Worm (Caenorhabditis elegans): ENCODE results near the gene srh-23.
A peak's percentile ranks its signal among the peaks of the same experiment; 100 is the strongest.

The srh-23 gene

DNA sequence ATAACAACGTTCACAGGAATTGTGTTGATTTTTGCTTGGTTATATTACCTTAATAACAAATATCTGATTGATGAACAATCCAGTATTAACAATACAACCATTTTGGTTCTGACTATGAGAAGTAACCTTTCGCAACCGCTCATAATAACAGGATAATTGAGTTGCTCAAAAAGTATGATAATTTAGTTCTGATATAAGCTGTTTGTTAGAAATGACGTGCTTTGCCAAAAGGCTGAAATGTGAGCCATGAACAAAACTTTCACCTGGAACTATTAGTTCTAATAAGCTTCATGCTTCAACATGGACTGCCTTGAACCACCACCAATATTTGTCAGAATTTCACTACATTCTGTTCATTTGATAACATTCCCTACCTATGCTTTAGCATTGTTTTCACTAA is 3.7 kb downstream of the srh-23 start, which contains the start of gene srh-20:
Gene srh-20, plus strand, starts transcription at position 301 of the 400 bp plus-strand sequence.
- TF ChIP-seq efl-1 (optimal IDR thresholded peaks at IDR 0.05), result no peak
- no peak for TF ChIP-seq efl-1 (GFP tag; optimal IDR thresholded peaks at IDR 0.05 in 1 of 2)
- no peak for TF ChIP-seq pag-3 (tag; optimal IDR thresholded peaks at IDR 0.05; ENCODE audit: borderline replicate concordance, insufficient read depth)
- TF ChIP-seq lin-15B (tag; optimal IDR thresholded peaks at IDR 0.05), result no peak
- TF ChIP-seq lsy-2 (tag; optimal IDR thresholded peaks at IDR 0.05), result no peak
- TF ChIP-seq nhr-90 (tag; optimal IDR thresholded peaks at IDR 0.05; ENCODE audit: poor library complexity), result no peak
- no peak for TF ChIP-seq blmp-1 (tag; optimal IDR thresholded peaks at IDR 0.05)
- no peak for TF ChIP-seq C34B4.2 (tag; optimal IDR thresholded peaks at IDR 0.05)
- no peak for TF ChIP-seq nhr-28 (tag; optimal IDR thresholded peaks at IDR 0.05)
- no peak for TF ChIP-seq mdl-1 (tag; optimal IDR thresholded peaks at IDR 0.05)
- TF ChIP-seq nhr-76 (tag; optimal IDR thresholded peaks at IDR 0.05), result no peak
- no peak for TF ChIP-seq nhr-84 (tag; optimal IDR thresholded peaks at IDR 0.05)

DNA sequence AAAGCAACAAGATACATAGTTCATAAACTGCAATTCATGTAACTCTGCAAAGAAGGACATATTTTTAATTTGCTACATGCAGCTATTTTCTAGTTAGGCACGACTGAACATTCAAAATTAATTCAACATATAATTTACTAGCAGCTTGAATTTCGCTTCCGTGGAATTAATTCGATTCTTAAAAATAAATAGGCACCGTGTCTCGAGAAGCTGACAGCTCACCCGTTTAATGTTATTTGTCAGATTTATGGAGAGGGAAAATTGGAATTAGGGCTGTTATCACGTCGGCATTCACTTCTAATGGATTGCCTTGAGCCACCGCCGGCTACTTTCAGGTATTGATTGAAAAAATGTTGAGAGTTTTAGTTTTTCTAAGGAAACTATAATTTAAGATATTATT is 5.5 kb downstream of the srh-23 start, which contains the start of gene srh-21:
Gene srh-21, plus strand, starts transcription at position 301 of the 400 bp plus-strand sequence.
- TF ChIP-seq unc-86 (tag; optimal IDR thresholded peaks at IDR 0.05) (no peak), fkh-8 (tag; optimal IDR thresholded peaks at IDR 0.05) (peak; percentile 8), unc-130 (tag; optimal IDR thresholded peaks at IDR 0.05) (no peak), C16A3.4 (tag; optimal IDR thresholded peaks at IDR 0.05) (no peak)

DNA sequence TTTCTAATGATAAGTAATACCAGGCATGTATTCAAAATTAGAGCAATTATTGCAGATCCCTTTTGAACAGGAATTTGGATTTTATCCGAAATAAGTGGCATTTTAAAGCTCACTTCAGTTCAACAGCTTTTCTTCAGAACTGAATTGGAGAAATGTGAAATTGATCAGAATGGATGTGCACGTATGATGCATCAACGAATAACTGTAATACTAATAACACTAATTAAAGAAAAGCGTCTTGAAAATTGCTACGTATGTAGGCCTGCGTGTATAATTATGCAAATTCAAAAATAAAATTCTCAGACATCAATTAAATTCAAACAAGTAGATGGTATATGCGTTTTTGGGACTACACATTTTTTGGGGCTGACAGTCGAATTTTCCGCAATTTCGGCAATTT is 8.9 kb downstream of the srh-23 start, which contains the start of gene str-205:
Gene str-205, minus strand, starts transcription at position 101 of the 400 bp plus-strand sequence.
- TF ChIP-seq hlh-17 (GFP tag; optimal IDR thresholded peaks at IDR 0.05; ENCODE audit: borderline replicate concordance) (no peak), vab-15 (tag; optimal IDR thresholded peaks at IDR 0.05) (no peak), F16B12.6 (tag; optimal IDR thresholded peaks at IDR 0.05) (no peak), unc-62 (GFP tag; optimal IDR thresholded peaks at IDR 0.05) (no peak), lin-14 (GFP tag; optimal IDR thresholded peaks at IDR 0.05) (no peak), jun-1 (tag; optimal IDR thresholded peaks at IDR 0.05) (no peak), ceh-90 (tag; optimal IDR thresholded peaks at IDR 0.05) (no peak), nhr-71 (tag; optimal IDR thresholded peaks at IDR 0.05) (no peak), nhr-85 (tag) (no peak), sox-4 (tag; optimal IDR thresholded peaks at IDR 0.05) (no peak)

DNA sequence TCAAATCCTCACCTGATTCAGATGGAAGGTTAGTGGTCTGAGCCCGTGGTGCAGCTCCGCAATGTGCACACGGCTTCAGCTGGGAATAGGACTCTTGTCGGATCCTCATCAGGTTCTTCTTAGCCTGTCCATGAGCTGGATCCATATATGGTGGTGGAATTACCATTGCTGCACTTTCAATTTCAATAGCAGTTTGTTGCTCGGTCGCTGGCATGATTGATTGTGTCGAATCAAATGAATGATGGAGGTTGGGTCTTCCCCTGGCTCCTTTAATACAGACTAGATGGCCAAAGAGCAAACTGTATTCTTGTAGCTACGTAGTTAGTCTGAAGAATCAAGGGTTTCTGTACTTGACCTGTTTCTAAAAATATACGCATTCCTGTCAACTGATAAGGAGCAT is 11.9 kb downstream of the srh-23 start, which contains the start of gene C02E7.10:
Gene C02E7.10, minus strand, starts transcription at position 232 of the 400 bp plus-strand sequence.
- TF ChIP-seq unc-130 (tag; optimal IDR thresholded peaks at IDR 0.05) (no peak), nhr-19 (GFP tag; conservative IDR thresholded peaks at IDR 0.05) (no peak), ceh-90 (tag; optimal IDR thresholded peaks at IDR 0.05) (no peak), nhr-11 (tag; optimal IDR thresholded peaks at IDR 0.05) (no peak), efl-3 (GFP tag; optimal IDR thresholded peaks at IDR 0.05) (no peak), nhr-28 (tag; optimal IDR thresholded peaks at IDR 0.05) (no peak), F16B12.6 (tag; optimal IDR thresholded peaks at IDR 0.05) (no peak), sox-4 (tag; optimal IDR thresholded peaks at IDR 0.05) (no peak), dpl-1 (GFP tag; optimal IDR thresholded peaks at IDR 0.05) (no peak), nhr-76 (tag; optimal IDR thresholded peaks at IDR 0.05) (no peak), nhr-12 (tag; optimal IDR thresholded peaks at IDR 0.05) (no peak), C16A3.4 (tag; optimal IDR thresholded peaks at IDR 0.05) (no peak), ceh-8 (GFP tag; optimal IDR thresholded peaks at IDR 0.05) (no peak)

DNA sequence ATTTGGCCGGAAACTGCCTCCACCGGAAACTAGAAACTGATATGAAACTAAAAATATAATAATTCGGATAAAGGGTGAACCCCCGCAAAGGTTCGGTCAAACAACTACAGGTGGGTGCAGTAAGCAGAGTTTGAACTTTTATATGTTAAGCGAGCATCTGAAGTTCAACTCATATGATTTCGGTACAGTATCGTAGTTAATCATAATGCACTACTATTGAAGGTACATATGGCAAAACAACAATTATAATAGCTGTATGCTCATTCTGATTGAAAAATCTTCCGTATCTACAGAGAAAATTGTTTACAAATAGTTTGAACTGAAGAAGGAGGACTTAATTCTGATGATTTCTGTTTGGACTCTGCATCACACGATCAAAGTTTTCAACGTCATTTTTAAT is 12.4 kb downstream of the srh-23 start:
- TF ChIP-seq isw-1 (GFP tag; IDR thresholded peaks at IDR 0.05) (no peak), hlh-17 (GFP tag; optimal IDR thresholded peaks at IDR 0.05; ENCODE audit: borderline replicate concordance) (no peak), pqm-1 (tag; optimal IDR thresholded peaks at IDR 0.05) (no peak), ces-1 (GFP tag; optimal IDR thresholded peaks at IDR 0.05) (no peak)

All from whole organism, L1 larva.